Worm (Caenorhabditis elegans): ENCODE data around the gene K02B2.6.

DNA sequence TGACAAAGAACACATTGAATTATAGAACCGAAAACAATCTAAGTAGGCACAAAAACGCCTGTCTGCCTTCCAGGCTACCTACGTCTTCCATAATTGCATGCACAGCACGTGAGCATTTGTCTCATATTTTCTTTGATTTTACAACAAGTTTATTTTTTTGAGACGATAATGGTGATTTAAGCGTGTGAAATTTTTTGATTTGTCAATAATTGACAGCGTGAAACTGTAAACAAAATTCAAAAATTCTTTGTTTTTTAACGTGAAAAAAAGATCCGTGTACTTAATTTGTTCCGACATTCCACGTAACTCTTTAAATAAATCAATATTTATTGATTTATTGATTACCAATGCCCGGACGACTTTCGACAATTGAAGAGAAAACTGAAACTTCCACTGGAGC is 45.0 kb downstream of the K02B2.6 start, which contains the start of gene dhhc-13:
- TF ChIP-seq snpc-4 (tag; optimal IDR thresholded peaks at IDR 0.05) (no peak), pha-4 (tag; optimal IDR thresholded peaks at IDR 0.05) (no peak), lin-13 (tag; optimal IDR thresholded peaks at IDR 0.05) (no peak), ztf-11 (tag; optimal IDR thresholded peaks at IDR 0.05) (no peak), unc-39 (tag; optimal IDR thresholded peaks at IDR 0.05) (no peak), lsy-2 (tag; optimal IDR thresholded peaks at IDR 0.05) (no peak), unc-62 (GFP tag; optimal IDR thresholded peaks at IDR 0.05) (no peak), drap-1 (GFP tag; optimal IDR thresholded peaks at IDR 0.05) (no peak), blmp-1 (tag; optimal IDR thresholded peaks at IDR 0.05) (no peak), nhr-28 (tag; optimal IDR thresholded peaks at IDR 0.05) (no peak), nhr-237 (tag; optimal IDR thresholded peaks at IDR 0.05) (no peak), mab-5 (tag; optimal IDR thresholded peaks at IDR 0.05) (no peak), unc-120 (tag; optimal IDR thresholded peaks at IDR 0.05; ENCODE audit: poor library complexity, severe bottlenecking) (no peak), nhr-2 (tag; optimal IDR thresholded peaks at IDR 0.05) (no peak)
